Worm (Caenorhabditis elegans) whole organism, late embryonic: ENCODE data around the gene dpf-4.

Experiments used
- C08G9.2 ChIP-seq: sonication (generic microtip); optimal IDR thresholded peaks from 2 replicates; lab custom pipeline; 2016; ENCODE audit warnings: mild to moderate bottlenecking, missing genetic modification characterization, moderate library complexity, missing compliant biosample characterization
- C38D4.7 ChIP-seq: fragments of 200-800 bp; sonication (Bioruptor generic); optimal IDR thresholded peaks from 2 replicates; lab custom pipeline; 2018; ENCODE audit warnings: mild to moderate bottlenecking, missing genetic modification characterization, moderate library complexity, missing compliant biosample characterization
- F13H6.1 ChIP-seq: sonication (generic microtip); optimal IDR thresholded peaks from 2 replicates; lab custom pipeline; 2016; ENCODE audit warnings: missing genetic modification characterization, missing compliant biosample characterization
- K02D7.2 ChIP-seq: sonication (generic microtip); optimal IDR thresholded peaks from 2 replicates; lab custom pipeline; 2017; ENCODE audit warnings: mild to moderate bottlenecking, missing genetic modification characterization, missing compliant biosample characterization
- K09A11.1 ChIP-seq: sonication (generic microtip); optimal IDR thresholded peaks from 2 replicates; lab custom pipeline; 2017; ENCODE audit warnings: antibody characterized with exemption, mild to moderate bottlenecking, missing genetic modification characterization, missing compliant biosample characterization; ENCODE audit not compliant: insufficient read depth
- T23F11.4 ChIP-seq: fragments of 200-800 bp; sonication (Bioruptor generic); optimal IDR thresholded peaks from 2 replicates; lab custom pipeline; 2018; ENCODE audit warnings: mild to moderate bottlenecking, missing genetic modification characterization, missing compliant biosample characterization
- Y22D7AL.16 ChIP-seq: sonication (generic microtip); optimal IDR thresholded peaks from 2 replicates; lab custom pipeline; 2016; ENCODE audit warnings: missing genetic modification characterization, missing compliant biosample characterization
- ceh-19 ChIP-seq: fragments of 200-800 bp; sonication (Bioruptor generic); optimal IDR thresholded peaks from 2 replicates; lab custom pipeline; 2018; ENCODE audit warnings: mild to moderate bottlenecking, missing genetic modification characterization, missing compliant biosample characterization
- ceh-2 ChIP-seq: sonication (generic microtip); optimal IDR thresholded peaks from 2 replicates; lab custom pipeline; 2016; ENCODE audit warnings: missing genotype, missing genetic modification characterization, missing compliant biosample characterization
- ceh-31 ChIP-seq: sonication (generic microtip); optimal IDR thresholded peaks from 2 replicates; lab custom pipeline; 2016; ENCODE audit warnings: missing genetic modification characterization, missing compliant biosample characterization
- ceh-34 ChIP-seq: sonication (generic microtip); optimal IDR thresholded peaks from 2 replicates; lab custom pipeline; 2016; ENCODE audit warnings: mild to moderate bottlenecking, missing genetic modification characterization, missing compliant biosample characterization
- ceh-48 ChIP-seq: sonication (generic microtip); optimal IDR thresholded peaks from 2 replicates; lab custom pipeline; 2016; ENCODE audit warnings: missing genetic modification characterization, inconsistent platforms, missing compliant biosample characterization
- ceh-6 ChIP-seq: fragments of 200-800 bp; sonication (Bioruptor generic); optimal IDR thresholded peaks from 2 replicates; lab custom pipeline; 2018; ENCODE audit warnings: mild to moderate bottlenecking, missing genetic modification characterization, missing compliant biosample characterization
- ceh-9 ChIP-seq: sonication (generic microtip); optimal IDR thresholded peaks from 2 replicates; lab custom pipeline; 2016; ENCODE audit warnings: mild to moderate bottlenecking, missing genetic modification characterization, inconsistent platforms, missing compliant biosample characterization
- che-1 ChIP-seq: sonication (generic microtip); optimal IDR thresholded peaks from 2 replicates; lab custom pipeline; 2016; ENCODE audit warnings: mild to moderate bottlenecking, missing genetic modification characterization, missing compliant biosample characterization
- dmd-4 ChIP-seq: sonication (generic microtip); optimal IDR thresholded peaks from 2 replicates; lab custom pipeline; 2016; ENCODE audit warnings: borderline replicate concordance, missing genetic modification characterization, missing compliant biosample characterization
- elt-2 ChIP-seq: sonication (generic microtip); optimal IDR thresholded peaks from 2 replicates; lab custom pipeline; 2016; ENCODE audit warnings: missing genetic modification reagents, missing genetic modification characterization, missing compliant biosample characterization
- eyg-1 ChIP-seq: sonication (generic microtip); optimal IDR thresholded peaks from 2 replicates; lab custom pipeline; 2016; ENCODE audit warnings: missing genotype, missing genetic modification characterization, missing compliant biosample characterization
- hlh-13 ChIP-seq: fragments of 200-800 bp; sonication (Bioruptor generic); optimal IDR thresholded peaks from 2 replicates; lab custom pipeline; 2018; ENCODE audit warnings: mild to moderate bottlenecking, missing genetic modification characterization, missing compliant biosample characterization
- hlh-15 ChIP-seq: sonication (generic microtip); optimal IDR thresholded peaks from 2 replicates; lab custom pipeline; 2016; ENCODE audit warnings: missing genetic modification characterization, missing compliant biosample characterization
- hlh-6 ChIP-seq: sonication (generic microtip); optimal IDR thresholded peaks from 2 replicates; lab custom pipeline; 2016; ENCODE audit warnings: missing genotype, missing genetic modification characterization, missing compliant biosample characterization
- hlh-8 ChIP-seq: sonication (generic microtip); optimal IDR thresholded peaks from 2 replicates; lab custom pipeline; 2016; ENCODE audit warnings: missing genotype, missing genetic modification characterization, missing compliant biosample characterization
- madf-2 ChIP-seq: sonication (generic microtip); optimal IDR thresholded peaks from 2 replicates; lab custom pipeline; 2017; ENCODE audit warnings: missing genetic modification characterization, missing compliant biosample characterization
- mec-3 ChIP-seq: sonication (generic microtip); optimal IDR thresholded peaks from 2 replicates; lab custom pipeline; 2016; ENCODE audit warnings: borderline replicate concordance, missing genetic modification characterization, missing compliant biosample characterization
- nhr-11 ChIP-seq: fragments of 150-350 bp; optimal IDR thresholded peaks from 2 replicates; lab custom pipeline; 2014; ENCODE audit warnings: missing biosample characterization, missing genetic modification characterization
- pat-9 ChIP-seq: fragments of 200-800 bp; sonication (Bioruptor generic); optimal IDR thresholded peaks from 2 replicates; lab custom pipeline; 2018; ENCODE audit warnings: mild to moderate bottlenecking, missing genetic modification characterization, moderate library complexity, missing compliant biosample characterization
- pax-1 ChIP-seq: fragments of 150-350 bp; optimal IDR thresholded peaks from 2 replicates; lab custom pipeline; 2014; ENCODE audit warnings: missing biosample characterization, missing genetic modification characterization
- pha-2 ChIP-seq: sonication (generic microtip); optimal IDR thresholded peaks from 2 replicates; lab custom pipeline; 2017; ENCODE audit warnings: mild to moderate bottlenecking, missing genetic modification characterization, missing compliant biosample characterization
- pros-1 ChIP-seq: fragments of 150-350 bp; optimal IDR thresholded peaks from 2 replicates; lab custom pipeline; 2014; ENCODE audit warnings: missing biosample characterization, missing genetic modification reagents, missing genetic modification characterization
- rnt-1 ChIP-seq: sonication (generic microtip); optimal IDR thresholded peaks from 2 replicates; lab custom pipeline; 2016; ENCODE audit warnings: missing genetic modification characterization, missing compliant biosample characterization
- tbx-2 ChIP-seq: sonication (generic microtip); optimal IDR thresholded peaks from 2 replicates; lab custom pipeline; 2016; ENCODE audit warnings: missing genetic modification characterization, missing compliant biosample characterization
- tbx-7 ChIP-seq: sonication (generic microtip); optimal IDR thresholded peaks from 2 replicates; lab custom pipeline; 2016; ENCODE audit warnings: missing genotype, missing genetic modification characterization, missing compliant biosample characterization
- ttx-3 ChIP-seq: sonication (generic microtip); optimal IDR thresholded peaks from 2 replicates; lab custom pipeline; 2016; ENCODE audit warnings: missing genetic modification reagents, missing genetic modification characterization, missing compliant biosample characterization
- unc-42 ChIP-seq: sonication (generic microtip); optimal IDR thresholded peaks from 2 replicates; lab custom pipeline; 2016; ENCODE audit warnings: missing genotype, missing genetic modification characterization, missing compliant biosample characterization
- unc-55 ChIP-seq: sonication (generic microtip); optimal IDR thresholded peaks from 2 replicates; lab custom pipeline; 2017; ENCODE audit warnings: missing biosample characterization, missing genetic modification reagents, missing genetic modification characterization
- unc-86 ChIP-seq: sonication (generic microtip); optimal IDR thresholded peaks from 2 replicates; lab custom pipeline; 2016; ENCODE audit warnings: missing genetic modification characterization, missing compliant biosample characterization
- ztf-16 ChIP-seq: sonication (generic microtip); optimal IDR thresholded peaks from 2 replicates; lab custom pipeline; 2017; ENCODE audit warnings: missing genetic modification characterization, missing compliant biosample characterization

Gene dpf-4

ce11 chrIII:5874263-5874662 lies 15.2 kb downstream of the dpf-4 start:
- no peak for TF ChIP-seq dmd-4 (tag; lab: Kevin White, UChicago)
- TF ChIP-seq ceh-9 (tag; lab: Kevin White, UChicago) = no peak
- peak; percentile 59 for TF ChIP-seq unc-55
- no peak for TF ChIP-seq pax-1 (tag; lab: Kevin White, UChicago)

- no peak for TF ChIP-seq pros-1 (tag; lab: Kevin White, UChicago)
- no peak for TF ChIP-seq hlh-13 (GFP tag; lab: Kevin White, UChicago)
- TF ChIP-seq eyg-1 (tag; lab: Kevin White, UChicago) = no peak
- no peak for TF ChIP-seq pat-9
- no peak for TF ChIP-seq ceh-19 (GFP tag; lab: Kevin White, UChicago)
- TF ChIP-seq ceh-6 = no peak
- TF ChIP-seq pha-2 (tag; lab: Kevin White, UChicago) = no peak
- no peak for TF ChIP-seq hlh-8
- no peak for TF ChIP-seq Y22D7AL.16 (tag; lab: Kevin White, UChicago)
- TF ChIP-seq tbx-2 (tag; lab: Kevin White, UChicago) = no peak
- TF ChIP-seq rnt-1 (tag; lab: Kevin White, UChicago) = no peak
- no peak for TF ChIP-seq ceh-9 (tag; lab: Kevin White, UChicago)
- TF ChIP-seq ceh-34 (tag; lab: Kevin White, UChicago) = no peak
- TF ChIP-seq tbx-7 (tag; lab: Kevin White, UChicago) = no peak
- TF ChIP-seq madf-2 (tag; lab: Kevin White, UChicago) = no peak
Measured at ce11 chrIII:5874664-5875417, 15.7 kb downstream of the dpf-4 start.

ce11 chrIII:5875418-5875702 lies 16.3 kb downstream of the dpf-4 start:
- TF ChIP-seq nhr-11 = no peak
- no peak for TF ChIP-seq ttx-3 (tag; lab: Kevin White, UChicago)
- TF ChIP-seq C08G9.2 (tag; lab: Kevin White, UChicago) = no peak
- TF ChIP-seq T23F11.4 (GFP tag; lab: Kevin White, UChicago) = no peak
- no peak for TF ChIP-seq ceh-48 (tag; lab: Kevin White, UChicago)

- no peak for TF ChIP-seq nhr-11
- TF ChIP-seq elt-2 (tag; lab: Kevin White, UChicago) = peak; percentile 74
Measured at ce11 chrIII:5875705-5876104, 16.6 kb downstream of the dpf-4 start.

- TF ChIP-seq F13H6.1 = no peak
- no peak for TF ChIP-seq K02D7.2 (tag; lab: Kevin White, UChicago)
- no peak for TF ChIP-seq K09A11.1
- no peak for TF ChIP-seq ceh-31 (tag; lab: Kevin White, UChicago)
- no peak for TF ChIP-seq hlh-6 (tag; lab: Kevin White, UChicago)
- no peak for TF ChIP-seq unc-86
- no peak for TF ChIP-seq hlh-15
- TF ChIP-seq che-1 = no peak
- no peak for TF ChIP-seq ceh-2 (tag; lab: Kevin White, UChicago)
- no peak for TF ChIP-seq unc-42
- no peak for TF ChIP-seq ceh-48 (tag; lab: Kevin White, UChicago)
- TF ChIP-seq C38D4.7 (GFP tag; lab: Kevin White, UChicago) = no peak
- no peak for TF ChIP-seq mec-3 (tag; lab: Kevin White, UChicago)
- TF ChIP-seq ztf-16 (tag; lab: Kevin White, UChicago) = no peak
- no peak for TF ChIP-seq dmd-4 (tag; lab: Kevin White, UChicago)
- TF ChIP-seq hlh-8 = no peak
Measured at ce11 chrIII:5876140-5876675, 17.1 kb downstream of the dpf-4 start, which contains the start of gene aldo-2. aldo-2 (minus strand) TSS chrIII:5876625.
